Worm (Caenorhabditis elegans) whole organism, L4 larva: ENCODE results near the gene gpc-1.

Experiments used
- D1046.2 ChIP-seq: fragments of 200-800 bp; sonication (Bioruptor generic); IDR thresholded peaks from 2 replicates; pipeline ENCODE4 v1.3.6; 2022; ENCODE audit warnings: missing genetic modification characterization, missing compliant biosample characterization
- F26F4.8 ChIP-seq: fragments of 200-800 bp; sonication (Bioruptor generic); conservative IDR thresholded peaks from 2 replicates; pipeline ENCODE4 v1.3.6; 2022; ENCODE audit warnings: missing genetic modification characterization, missing compliant biosample characterization
- F37D6.2 ChIP-seq: sonication (generic microtip); optimal IDR thresholded peaks from 2 replicates; lab custom pipeline; 2016; ENCODE audit warnings: mild to moderate bottlenecking, missing genetic modification characterization, missing compliant biosample characterization
- F49E8.2 ChIP-seq: sonication (generic microtip); optimal IDR thresholded peaks from 2 replicates; lab custom pipeline; 2016; ENCODE audit warnings: missing compliant biosample characterization, mild to moderate bottlenecking, missing genetic modification characterization, borderline replicate concordance
- R02D3.7 ChIP-seq: fragments of 150-350 bp; sonication (generic microtip); optimal IDR thresholded peaks from 3 replicates; lab custom pipeline; 2014; ENCODE audit warnings: missing biosample characterization, missing genetic modification characterization
- T20F7.1 ChIP-seq: fragments of 200-800 bp; sonication (Bioruptor generic); optimal IDR thresholded peaks from 2 replicates; lab custom pipeline; 2018; ENCODE audit warnings: mild to moderate bottlenecking, missing genetic modification characterization, missing compliant biosample characterization
- Y48G9A.11 ChIP-seq: fragments of 200-800 bp; sonication (Bioruptor generic); IDR thresholded peaks from 2 replicates; pipeline ENCODE4 v1.3.6; 2022; ENCODE audit warnings: missing genetic modification reagents, missing genetic modification characterization, missing compliant biosample characterization
- Y75B8A.6 ChIP-seq: fragments of 200-800 bp; sonication (Bioruptor generic); IDR thresholded peaks from 2 replicates; pipeline ENCODE4 v1.3.6; 2022; ENCODE audit warnings: missing genetic modification reagents, missing genetic modification characterization, missing compliant biosample characterization
- aha-1 ChIP-seq: fragments of 150-350 bp; peaks from one replicate; lab custom pipeline; 2014; ENCODE audit warnings: missing biosample characterization, missing genetic modification characterization
- ama-1 ChIP-seq: fragments of 150-350 bp; optimal IDR thresholded peaks from 2 replicates; lab custom pipeline; 2014; ENCODE audit warnings: inconsistent platforms, mixed read lengths
- arid-1 ChIP-seq: fragments of 200-800 bp; sonication (Bioruptor generic); conservative IDR thresholded peaks from 2 replicates; pipeline ENCODE4 v1.3.6; 2022; ENCODE audit warnings: missing genetic modification reagents, missing genetic modification characterization, missing compliant biosample characterization
- attf-4 ChIP-seq: sonication (generic microtip); optimal IDR thresholded peaks from 3 replicates; lab custom pipeline; 2017; ENCODE audit warnings: missing biosample characterization, missing genetic modification characterization
- ceh-20 ChIP-seq: fragments of 200-800 bp; sonication (Bioruptor generic); IDR thresholded peaks from 2 replicates; pipeline ENCODE4 v1.3.6; 2022; ENCODE audit warnings: missing genetic modification reagents, missing genetic modification characterization, missing compliant biosample characterization
- ceh-28 ChIP-seq: fragments of 150-350 bp; optimal IDR thresholded peaks from 2 replicates; lab custom pipeline; 2014; ENCODE audit warnings: missing biosample characterization, missing genetic modification reagents, missing genetic modification characterization
- ceh-44 ChIP-seq: fragments of 200-800 bp; sonication (Bioruptor generic); IDR thresholded peaks from 2 replicates; pipeline ENCODE4 v1.3.6; 2022; ENCODE audit warnings: missing genetic modification reagents, missing genetic modification characterization, missing compliant biosample characterization
- ceh-62 ChIP-seq: sonication (generic microtip); optimal IDR thresholded peaks from 2 replicates; lab custom pipeline; 2017; ENCODE audit warnings: missing biosample characterization, missing genetic modification characterization
- ces-1 ChIP-seq: fragments of 150-350 bp; sonication (generic microtip); optimal IDR thresholded peaks from 4 replicates; lab custom pipeline; 2014; ENCODE audit warnings: missing biosample characterization, missing genetic modification reagents, missing genetic modification characterization
- cey-2 ChIP-seq: sonication (generic microtip); optimal IDR thresholded peaks from 3 replicates; lab custom pipeline; 2017; ENCODE audit warnings: missing genetic modification characterization, mild to moderate bottlenecking, missing compliant biosample characterization, antibody characterized with exemption, borderline replicate concordance; ENCODE audit not compliant: insufficient read depth
- ctbp-1 ChIP-seq: fragments of 200-800 bp; sonication (Bioruptor generic); IDR thresholded peaks from 2 replicates; pipeline ENCODE4 v1.3.6; 2022; ENCODE audit warnings: missing genetic modification reagents, missing genetic modification characterization, missing compliant biosample characterization
- daf-19 ChIP-seq: fragments of 200-800 bp; sonication (Bioruptor generic); conservative IDR thresholded peaks from 2 replicates; pipeline ENCODE4 v1.3.6; 2022; ENCODE audit warnings: missing genetic modification characterization, missing compliant biosample characterization
- daf-8 ChIP-seq: fragments of 200-800 bp; sonication (Bioruptor generic); IDR thresholded peaks from 2 replicates; pipeline ENCODE4 v1.3.6; 2022; ENCODE audit warnings: missing genetic modification characterization, missing compliant biosample characterization
- dpl-1 ChIP-seq: fragments of 150-350 bp; optimal IDR thresholded peaks from 2 replicates; lab custom pipeline; 2014; ENCODE audit warnings: missing biosample characterization, missing genetic modification reagents, missing genetic modification characterization
- hif-1 ChIP-seq, 2 experiments: sonication (generic microtip); optimal IDR thresholded peaks; 2 replicates each; lab custom pipeline; 2016 to 2017; ENCODE audit warnings: missing compliant biosample characterization in 2 of 2, missing genetic modification characterization in 2 of 2, missing genetic modification reagents in 2 of 2, missing genotype in 2 of 2, mild to moderate bottlenecking in 1 of 2
- hlh-30 ChIP-seq: sonication (generic microtip); optimal IDR thresholded peaks from 2 replicates; lab custom pipeline; 2017; ENCODE audit warnings: antibody characterized with exemption, mild to moderate bottlenecking, missing genetic modification characterization, missing compliant biosample characterization; ENCODE audit not compliant: insufficient read depth
- lim-7 ChIP-seq: fragments of 200-800 bp; sonication (Bioruptor generic); IDR thresholded peaks from 2 replicates; pipeline ENCODE4 v1.3.6; 2022; ENCODE audit warnings: missing genetic modification characterization, missing compliant biosample characterization
- lin-29 ChIP-seq: fragments of 200-800 bp; sonication (Bioruptor generic); IDR thresholded peaks from 2 replicates; pipeline ENCODE4 v1.3.6; 2022; ENCODE audit warnings: missing genetic modification reagents, missing genetic modification characterization, missing compliant biosample characterization
- madf-5 ChIP-seq, 2 experiments: fragments of 200-800 bp; sonication (Bioruptor generic); IDR thresholded peaks; 2 replicates each; pipeline ENCODE4 v1.3.6; 2022; ENCODE audit warnings: missing compliant biosample characterization in 2 of 2, missing genetic modification characterization in 2 of 2
- madf-9 ChIP-seq: fragments of 200-800 bp; sonication (Bioruptor generic); conservative IDR thresholded peaks from 2 replicates; pipeline ENCODE4 v1.3.6; 2022; ENCODE audit warnings: missing genetic modification reagents, missing genetic modification characterization, missing compliant biosample characterization
- mep-1 ChIP-seq: fragments of 150-350 bp; sonication (generic microtip); optimal IDR thresholded peaks from 3 replicates; lab custom pipeline; 2014; ENCODE audit warnings: missing biosample characterization, missing genetic modification characterization
- mxl-2 ChIP-seq: fragments of 200-800 bp; sonication (Bioruptor generic); conservative IDR thresholded peaks from 2 replicates; pipeline ENCODE4 v1.3.6; 2022; ENCODE audit warnings: missing genetic modification reagents, missing genetic modification characterization, missing compliant biosample characterization
- nhr-10 ChIP-seq: fragments of 150-350 bp; optimal IDR thresholded peaks from 2 replicates; lab custom pipeline; 2014; ENCODE audit warnings: missing biosample characterization, missing genetic modification characterization
- nhr-102 ChIP-seq: sonication (generic microtip); optimal IDR thresholded peaks from 2 replicates; lab custom pipeline; 2016; ENCODE audit warnings: mild to moderate bottlenecking, missing genetic modification characterization, moderate library complexity, missing compliant biosample characterization
- nhr-111 ChIP-seq: fragments of 200-800 bp; sonication (Bioruptor generic); optimal IDR thresholded peaks from 2 replicates; lab custom pipeline; 2018; ENCODE audit warnings: mild to moderate bottlenecking, missing genetic modification characterization, missing compliant biosample characterization
- nhr-25 ChIP-seq: sonication (generic microtip); optimal IDR thresholded peaks from 2 replicates; lab custom pipeline; 2017; ENCODE audit warnings: missing genetic modification characterization, mild to moderate bottlenecking, missing compliant biosample characterization, antibody characterized with exemption, moderate library complexity, borderline replicate concordance; ENCODE audit not compliant: insufficient read depth
- nhr-42 ChIP-seq: fragments of 200-800 bp; sonication (Bioruptor generic); IDR thresholded peaks from 2 replicates; pipeline ENCODE4 v1.3.6; 2022; ENCODE audit warnings: missing genetic modification characterization, missing compliant biosample characterization
- nhr-48 ChIP-seq: sonication (generic microtip); optimal IDR thresholded peaks from 2 replicates; lab custom pipeline; 2016; ENCODE audit warnings: mild to moderate bottlenecking, missing genetic modification characterization, missing compliant biosample characterization
- nhr-77 ChIP-seq: fragments of 150-350 bp; optimal IDR thresholded peaks from 2 replicates; lab custom pipeline; 2014; ENCODE audit warnings: missing biosample characterization, missing genetic modification characterization
- pha-4 ChIP-seq, 2 experiments: fragments of 150-350 bp in 1 of 2; fragments of 200-800 bp in 1 of 2; sonication (Bioruptor generic) in 1 of 2; IDR thresholded peaks in 1 of 2; optimal IDR thresholded peaks in 1 of 2; 2 replicates each; pipeline versions ENCODE4 v1.3.6 to Lab custom; 2014 to 2022; ENCODE audit warnings: missing genetic modification characterization in 2 of 2, missing genetic modification reagents in 2 of 2, missing biosample characterization in 1 of 2, missing compliant biosample characterization in 1 of 2
- rbr-2 ChIP-seq: sonication (generic microtip); optimal IDR thresholded peaks from 2 replicates; lab custom pipeline; 2016; ENCODE audit warnings: missing genotype, missing genetic modification characterization, missing compliant biosample characterization
- saeg-2 ChIP-seq: fragments of 200-800 bp; sonication (Bioruptor generic); IDR thresholded peaks from 2 replicates; pipeline ENCODE4 v1.3.6; 2022; ENCODE audit warnings: missing genetic modification reagents, missing genetic modification characterization, missing compliant biosample characterization
- sdz-12 ChIP-seq: fragments of 200-800 bp; sonication (Bioruptor generic); optimal IDR thresholded peaks from 2 replicates; lab custom pipeline; 2018; ENCODE audit warnings: mild to moderate bottlenecking, missing genetic modification characterization, missing compliant biosample characterization
- set-16 ChIP-seq: fragments of 200-800 bp; sonication (Bioruptor generic); IDR thresholded peaks from 2 replicates; pipeline ENCODE4 v1.3.6; 2022; ENCODE audit warnings: missing genetic modification reagents, missing genetic modification characterization, missing compliant biosample characterization
- snpc-4 ChIP-seq: fragments of 150-350 bp; optimal IDR thresholded peaks from 2 replicates; lab custom pipeline; 2014; ENCODE audit warnings: missing biosample characterization, missing genetic modification characterization
- spr-3 ChIP-seq: fragments of 200-800 bp; sonication (Bioruptor generic); optimal IDR thresholded peaks from 2 replicates; lab custom pipeline; 2018; ENCODE audit warnings: mild to moderate bottlenecking, missing genetic modification characterization, missing compliant biosample characterization
- unc-39 ChIP-seq: sonication (generic microtip); optimal IDR thresholded peaks from 2 replicates; lab custom pipeline; 2017; ENCODE audit warnings: missing biosample characterization, missing genetic modification characterization
- unc-62 ChIP-seq, 3 experiments: fragments of 150-350 bp in 1 of 3; sonication (generic microtip); optimal IDR thresholded peaks in 2 of 3; peaks in 1 of 3; 1 replicate in 1 of 3; 2 replicates in 2 of 3; lab custom pipeline; 2014 to 2017; ENCODE audit warnings: missing biosample characterization in 3 of 3, missing genetic modification characterization in 3 of 3, missing genetic modification reagents in 3 of 3, missing genotype in 1 of 3
- zag-1 ChIP-seq: fragments of 150-350 bp; optimal IDR thresholded peaks from 2 replicates; lab custom pipeline; 2014; ENCODE audit warnings: missing biosample characterization, missing genetic modification characterization
- zfp-3 ChIP-seq: fragments of 200-800 bp; sonication (Bioruptor generic); conservative IDR thresholded peaks from 2 replicates; pipeline ENCODE4 v1.3.6; 2022; ENCODE audit warnings: missing genetic modification reagents, missing genetic modification characterization, missing compliant biosample characterization
- zip-2 ChIP-seq: fragments of 150-350 bp; optimal IDR thresholded peaks from 2 replicates; lab custom pipeline; 2014; ENCODE audit warnings: missing biosample characterization, missing genetic modification characterization

The gpc-1 gene

DNA sequence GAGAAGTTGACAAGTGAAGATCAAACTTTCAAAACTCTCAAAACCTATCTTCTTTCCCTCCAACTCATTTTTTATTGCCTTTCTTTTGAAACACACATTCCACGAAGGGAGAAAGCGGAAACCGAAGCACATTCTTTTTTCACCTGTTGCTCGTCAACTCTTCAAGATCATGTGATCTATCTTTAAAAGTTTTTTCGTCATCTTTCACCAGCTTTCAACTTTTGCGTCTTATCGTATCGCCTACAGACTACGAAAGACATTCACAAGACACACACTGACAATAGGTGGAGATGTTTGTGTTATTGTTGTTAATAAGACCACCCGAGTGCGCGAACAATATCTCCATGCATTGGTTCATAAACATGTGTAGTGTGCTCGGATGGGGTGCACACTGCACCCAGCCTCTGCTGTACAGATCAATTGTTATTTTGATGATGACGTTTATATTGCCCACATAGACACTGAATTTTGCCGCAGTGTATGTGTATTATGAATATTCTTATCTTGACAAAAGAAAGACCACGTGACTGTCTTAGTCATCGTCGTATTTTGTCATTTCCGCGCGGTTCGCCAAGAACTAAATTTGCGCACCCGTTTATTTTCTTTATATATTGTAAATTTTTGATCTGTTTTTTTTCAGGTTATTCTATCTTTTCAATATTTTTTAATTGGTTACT lies 11.0 kb downstream of the gpc-1 start (continued):
- no peak for TF ChIP-seq rbr-2
- TF ChIP-seq ceh-28 (tag; lab: Kevin White, UChicago): no peak
- peak; percentile 78 for TF ChIP-seq aha-1
- no peak for TF ChIP-seq T20F7.1 (GFP tag; lab: Kevin White, UChicago)
- no peak for TF ChIP-seq Y48G9A.11 (GFP tag; lab: Robert Waterston, UW)
- no peak for TF ChIP-seq madf-5 (GFP tag; IDR thresholded peaks at IDR 0.05; lab: Robert Waterston, UW)
- TF ChIP-seq saeg-2 (GFP tag; lab: Robert Waterston, UW): no peak
- TF ChIP-seq mxl-2 (GFP tag; lab: Robert Waterston, UW): no peak
- TF ChIP-seq ceh-62 (tag; lab: Kevin White, UChicago): no peak
- no peak for TF ChIP-seq nhr-102 (tag; lab: Kevin White, UChicago)
- no peak for TF ChIP-seq R02D3.7 (tag; lab: Kevin White, UChicago)
- TF ChIP-seq zag-1 (tag; lab: Kevin White, UChicago): no peak
- TF ChIP-seq ama-1 (lab: Kevin White, UChicago): no peak
- TF ChIP-seq ctbp-1 (GFP tag; lab: Robert Waterston, UW): no peak
- no peak for TF ChIP-seq lin-29
- no peak for TF ChIP-seq set-16 (GFP tag; lab: Robert Waterston, UW)
- no peak for TF ChIP-seq daf-19
- TF ChIP-seq unc-39 (tag; lab: Kevin White, UChicago): no peak
- TF ChIP-seq madf-9 (GFP tag; lab: Robert Waterston, UW): no peak
- no peak for TF ChIP-seq sdz-12 (GFP tag; lab: Kevin White, UChicago)
- TF ChIP-seq attf-4 (tag; lab: Kevin White, UChicago): no peak
- TF ChIP-seq nhr-111 (GFP tag; lab: Kevin White, UChicago): no peak
- peak; percentile 76 for TF ChIP-seq nhr-48 (tag; lab: Kevin White, UChicago)
- TF ChIP-seq dpl-1: no peak
- no peak for TF ChIP-seq ceh-20 (GFP tag; lab: Robert Waterston, UW)
- TF ChIP-seq F26F4.8 (GFP tag; lab: Robert Waterston, UW): no peak
- no peak for TF ChIP-seq lim-7 (GFP tag; lab: Robert Waterston, UW)
- TF ChIP-seq ces-1: no peak
- TF ChIP-seq nhr-10: no peak
- TF ChIP-seq spr-3: no peak
- TF ChIP-seq zip-2 (tag; lab: Kevin White, UChicago): no peak
- no peak for TF ChIP-seq ceh-44 (GFP tag; lab: Robert Waterston, UW)
- no peak for TF ChIP-seq pha-4 (GFP tag; IDR thresholded peaks at IDR 0.05; lab: Robert Waterston, UW)
- no peak for TF ChIP-seq pha-4 (tag; optimal IDR thresholded peaks at IDR 0.05; lab: Kevin White, UChicago)
- TF ChIP-seq D1046.2 (GFP tag; lab: Robert Waterston, UW): no peak
- TF ChIP-seq mep-1 (tag; lab: Kevin White, UChicago): peak; percentile 0
- peak; percentile 68 for TF ChIP-seq hlh-30 (tag; lab: Kevin White, UChicago)
- TF ChIP-seq F49E8.2: no peak
- TF ChIP-seq unc-62 (GFP tag; optimal IDR thresholded peaks at IDR 0.05 in 1 of 2; lab: Kevin White, UChicago): peak in 1 of 2 experiments; percentile 42
- no peak for TF ChIP-seq unc-62 (tag; optimal IDR thresholded peaks at IDR 0.05; lab: Kevin White, UChicago)
- no peak for TF ChIP-seq nhr-42
- peak in 1 of 2 experiments; percentile 34 for TF ChIP-seq hif-1 (tag; optimal IDR thresholded peaks at IDR 0.05; lab: Kevin White, UChicago)
- peak; percentile 9 for TF ChIP-seq nhr-77 (tag; lab: Kevin White, UChicago)
- TF ChIP-seq cey-2 (tag; lab: Kevin White, UChicago): no peak
- TF ChIP-seq daf-8 (GFP tag; lab: Robert Waterston, UW): no peak
- TF ChIP-seq zfp-3 (GFP tag; lab: Robert Waterston, UW): no peak
- no peak for TF ChIP-seq Y75B8A.6 (GFP tag; lab: Robert Waterston, UW)
- TF ChIP-seq F37D6.2 (tag; lab: Kevin White, UChicago): no peak
- TF ChIP-seq arid-1 (GFP tag; lab: Robert Waterston, UW): no peak
- TF ChIP-seq snpc-4 (tag; lab: Kevin White, UChicago): no peak
- no peak for TF ChIP-seq nhr-25
